Worm (Caenorhabditis elegans): Measurements from ENCODE around the gene T26C5.5.

DNA sequence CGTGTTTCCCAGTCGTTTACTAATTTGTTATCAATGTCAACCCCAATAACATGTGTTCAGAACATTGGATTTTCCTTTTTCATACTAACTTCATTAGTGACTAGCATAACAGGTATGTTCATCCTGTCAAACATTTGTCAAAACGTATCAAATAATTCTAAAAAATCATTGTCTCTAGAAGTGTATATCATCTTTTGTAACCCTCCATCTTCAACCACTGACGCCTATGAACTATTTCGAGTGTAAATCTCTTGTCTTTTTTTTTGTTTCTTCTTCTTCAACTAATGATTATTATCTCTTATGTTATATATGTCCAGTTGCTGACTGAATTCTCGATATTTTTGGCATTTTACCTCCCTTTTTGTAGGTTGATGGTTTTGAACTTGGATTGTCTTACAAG is 8.8 kb downstream of the T26C5.5 start:
- TF ChIP-seq unc-86 (tag; optimal IDR thresholded peaks at IDR 0.05) (no peak), tbx-7 (tag; optimal IDR thresholded peaks at IDR 0.05) (no peak), T23F11.4 (GFP tag; optimal IDR thresholded peaks at IDR 0.05) (no peak), che-1 (tag; optimal IDR thresholded peaks at IDR 0.05) (no peak), ahr-1 (tag; optimal IDR thresholded peaks at IDR 0.05) (no peak), sox-2 (GFP tag; IDR thresholded peaks at IDR 0.05) (no peak)
